Worm (Caenorhabditis elegans) whole organism, L1 larva: Measurements from ENCODE around the gene T13C5.7.

Experiments used
- C16A3.4 ChIP-seq: fragments of 150-350 bp; optimal IDR thresholded peaks from 2 replicates; lab custom pipeline; 2014; ENCODE audit warnings: missing biosample characterization, missing genetic modification characterization
- ces-1 ChIP-seq: fragments of 150-350 bp; optimal IDR thresholded peaks from 2 replicates; lab custom pipeline; 2014; ENCODE audit warnings: missing biosample characterization, missing genetic modification reagents, missing genetic modification characterization
- elt-3 ChIP-seq, 6 experiments: fragments of 150-350 bp in 1 of 6; sonication (generic microtip); optimal IDR thresholded peaks; 2 replicates each; lab custom pipeline; 2017 to 2018; ENCODE audit warnings: missing biosample characterization in 6 of 6, missing genetic modification characterization in 6 of 6, inconsistent platforms in 1 of 6
- grh-1 ChIP-seq: fragments of 200-800 bp; sonication (Bioruptor generic); IDR thresholded peaks from 2 replicates; pipeline ENCODE4 v1.3.6; 2022; ENCODE audit warnings: missing genetic modification reagents, missing genetic modification characterization, missing compliant biosample characterization
- lin-14 ChIP-seq: fragments of 200-800 bp; sonication (Bioruptor generic); optimal IDR thresholded peaks from 2 replicates; lab custom pipeline; 2018; ENCODE audit warnings: mild to moderate bottlenecking, missing genetic modification characterization, moderate library complexity, missing compliant biosample characterization
- lin-15B ChIP-seq: fragments of 150-350 bp; sonication (generic microtip); optimal IDR thresholded peaks from 3 replicates; lab custom pipeline; 2014; ENCODE audit warnings: missing biosample characterization, missing genetic modification characterization
- nhr-85 ChIP-seq: sonication (generic microtip); peaks from one replicate; lab custom pipeline; 2016; ENCODE audit warnings: missing genetic modification characterization, inconsistent platforms, missing compliant biosample characterization
- pax-3 ChIP-seq: fragments of 200-800 bp; sonication (Bioruptor generic); optimal IDR thresholded peaks from 2 replicates; lab custom pipeline; 2018; ENCODE audit warnings: mild to moderate bottlenecking, missing genetic modification characterization, moderate library complexity, missing compliant biosample characterization
- rnt-1 ChIP-seq: sonication (generic microtip); optimal IDR thresholded peaks from 2 replicates; lab custom pipeline; 2016; ENCODE audit warnings: mild to moderate bottlenecking, missing genetic modification characterization, moderate library complexity, missing compliant biosample characterization
- snu-23 ChIP-seq: sonication (generic microtip); optimal IDR thresholded peaks from 2 replicates; lab custom pipeline; 2016; ENCODE audit warnings: missing genetic modification characterization, missing compliant biosample characterization
- unc-86 ChIP-seq: sonication (generic microtip); optimal IDR thresholded peaks from 2 replicates; lab custom pipeline; 2016; ENCODE audit warnings: missing genetic modification characterization, missing compliant biosample characterization
- vab-15 ChIP-seq: sonication (generic microtip); optimal IDR thresholded peaks from 2 replicates; lab custom pipeline; 2017; ENCODE audit warnings: missing genotype, mild to moderate bottlenecking, missing genetic modification characterization, missing compliant biosample characterization
- xbp-1 ChIP-seq: sonication (generic microtip); optimal IDR thresholded peaks from 2 replicates; lab custom pipeline; 2016; ENCODE audit warnings: missing genetic modification characterization, missing compliant biosample characterization
- ztf-11 ChIP-seq, 2 experiments: sonication (generic microtip); optimal IDR thresholded peaks; 2 replicates each; lab custom pipeline; 2016 to 2017; ENCODE audit warnings: missing genetic modification characterization in 2 of 2, missing biosample characterization in 1 of 2, missing compliant biosample characterization in 1 of 2

Gene T13C5.7

ce11 chrX:6224841-6225240 lies 44.4 kb downstream of the T13C5.7 start:
- peak; percentile 41 for TF ChIP-seq lin-14
- TF ChIP-seq rnt-1 (tag; lab: Kevin White, UChicago), result peak; percentile 22
- no peak for TF ChIP-seq ztf-11 (tag; optimal IDR thresholded peaks at IDR 0.05; lab: Kevin White, UChicago)
- TF ChIP-seq, all 84 proteins: peak for 2

DNA sequence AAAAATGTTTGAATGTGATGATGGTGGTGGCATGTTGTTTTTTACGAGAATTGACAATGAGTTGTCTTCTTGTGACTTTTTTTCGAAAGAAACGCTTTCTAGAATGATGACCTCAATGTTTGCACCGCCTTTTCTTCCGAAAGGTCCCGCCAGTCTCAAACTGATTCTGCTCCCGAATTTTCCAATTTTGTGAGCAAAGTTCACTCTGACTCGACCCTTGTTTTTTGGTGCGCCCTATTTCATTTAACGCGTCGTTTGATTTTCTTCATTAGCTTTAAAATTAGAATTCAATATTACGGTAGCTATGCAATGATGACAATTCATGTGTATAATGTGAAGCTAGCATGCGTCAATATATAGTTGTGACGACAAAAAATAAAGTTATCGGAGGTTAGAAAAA lies 50.3 kb downstream of the T13C5.7 start, which contains the start of gene lite-1:
TSS of gene lite-1 (minus strand) at position 101 of the 400 bp plus-strand sequence.
- TF ChIP-seq unc-86 (tag; lab: Kevin White, UChicago) (no peak), ces-1 (GFP tag; lab: Kevin White, UChicago) (no peak), xbp-1 (tag; lab: Kevin White, UChicago) (no peak), nhr-85 (tag; lab: Kevin White, UChicago) (no peak), lin-15B (tag; lab: Kevin White, UChicago) (no peak), snu-23 (GFP tag; lab: Kevin White, UChicago) (no peak), vab-15 (tag; lab: Kevin White, UChicago) (no peak), pax-3 (no peak), elt-3 (tag; optimal IDR thresholded peaks at IDR 0.05; lab: Kevin White, UChicago) (no peak), C16A3.4 (no peak), grh-1 (no peak)
